Fruit fly (Drosophila melanogaster) whole organism, embryonic: Measurements from ENCODE around the gene CG3655.

Experiments used
- Aef1 ChIP-seq: fragments of 200-800 bp; sonication (Bioruptor generic); IDR thresholded peaks from 3 replicates; pipeline ENCODE4 v1.3.6; 2022; ENCODE audit warnings: missing biosample characterization, missing genetic modification characterization
- CG10431 ChIP-seq: fragments of 200-800 bp; sonication (Bioruptor generic); optimal IDR thresholded peaks from 3 replicates; lab custom pipeline; 2018; ENCODE audit warnings: missing biosample characterization, mild to moderate bottlenecking, missing genetic modification characterization
- CG10979 ChIP-seq: fragments of 200-800 bp; sonication (Bioruptor generic); optimal IDR thresholded peaks from 2 replicates; lab custom pipeline; 2018; ENCODE audit warnings: missing biosample characterization, mild to moderate bottlenecking, missing genetic modification characterization, moderate library complexity
- CG15479 ChIP-seq: fragments of 200-800 bp; sonication (Bioruptor generic); optimal IDR thresholded peaks from 3 replicates; lab custom pipeline; 2019; ENCODE audit warnings: missing biosample characterization, mild to moderate bottlenecking, missing genetic modification characterization, moderate library complexity
- CG17359 ChIP-seq: fragments of 200-800 bp; sonication (Bioruptor generic); optimal IDR thresholded peaks from 3 replicates; lab custom pipeline; 2018; ENCODE audit warnings: missing biosample characterization, mild to moderate bottlenecking, missing genetic modification characterization, moderate library complexity
- CG17361 ChIP-seq: fragments of 200-800 bp; sonication (Bioruptor generic); IDR thresholded peaks from 3 replicates; pipeline ENCODE4 v1.3.6; 2022; ENCODE audit warnings: missing biosample characterization, missing genetic modification characterization
- CG17385 ChIP-seq: fragments of 200-800 bp; sonication (Bioruptor generic); optimal IDR thresholded peaks from 3 replicates; lab custom pipeline; 2018; ENCODE audit warnings: missing biosample characterization, mild to moderate bottlenecking, missing genetic modification characterization
- CG17802 ChIP-seq: fragments of 200-800 bp; sonication (Bioruptor generic); optimal IDR thresholded peaks from 2 replicates; lab custom pipeline; 2018; ENCODE audit warnings: missing biosample characterization, mild to moderate bottlenecking, missing genetic modification characterization, moderate library complexity
- CG18011 ChIP-seq: fragments of 200-800 bp; sonication (Bioruptor generic); optimal IDR thresholded peaks from 2 replicates; lab custom pipeline; 2017; ENCODE audit warnings: missing biosample characterization, missing genetic modification characterization, mild to moderate bottlenecking, moderate library complexity, missing genotype
- CG18262 ChIP-seq: fragments of 200-800 bp; optimal IDR thresholded peaks from 3 replicates; lab custom pipeline; 2019; ENCODE audit warnings: missing biosample characterization, mild to moderate bottlenecking, missing genetic modification characterization, moderate library complexity
- CG18476 ChIP-seq: fragments of 200-800 bp; sonication (Bioruptor generic); optimal IDR thresholded peaks from 2 replicates; lab custom pipeline; 2016; ENCODE audit warnings: missing biosample characterization, mild to moderate bottlenecking, missing genetic modification characterization
- CG2202 ChIP-seq: fragments of 200-800 bp; sonication (Bioruptor generic); optimal IDR thresholded peaks from 2 replicates; lab custom pipeline; 2018; ENCODE audit warnings: missing biosample characterization, mild to moderate bottlenecking, missing genetic modification characterization
- CG2889 ChIP-seq: fragments of 200-800 bp; sonication (Bioruptor generic); IDR thresholded peaks from 3 replicates; pipeline ENCODE4 v1.3.6; 2022; ENCODE audit warnings: missing biosample characterization, missing genetic modification characterization
- CG30020 ChIP-seq: fragments of 200-800 bp; optimal IDR thresholded peaks from 2 replicates; lab custom pipeline; 2019; ENCODE audit warnings: missing biosample characterization, mild to moderate bottlenecking, missing genetic modification characterization, moderate library complexity
- CG32772 ChIP-seq: fragments of 200-800 bp; sonication (Bioruptor generic); IDR thresholded peaks from 2 replicates; pipeline ENCODE4 v1.3.6; 2022; ENCODE audit warnings: missing biosample characterization, missing genetic modification characterization
- CG3281 ChIP-seq: fragments of 200-800 bp; sonication (Bioruptor generic); optimal IDR thresholded peaks from 3 replicates; lab custom pipeline; 2017; ENCODE audit warnings: missing biosample characterization, mild to moderate bottlenecking, missing genetic modification characterization
- CG34422 ChIP-seq: fragments of 200-800 bp; sonication (Bioruptor generic); IDR thresholded peaks from 3 replicates; pipeline ENCODE4 v1.3.6; 2022; ENCODE audit warnings: missing biosample characterization, missing genetic modification characterization
- CG4820 ChIP-seq: fragments of 200-800 bp; sonication (Bioruptor generic); optimal IDR thresholded peaks from 3 replicates; lab custom pipeline; 2016; ENCODE audit warnings: missing biosample characterization, missing genetic modification characterization
- CG6254 ChIP-seq: fragments of 200-800 bp; sonication (Bioruptor generic); optimal IDR thresholded peaks from 3 replicates; lab custom pipeline; 2017; ENCODE audit warnings: mild to moderate bottlenecking, missing biosample characterization, missing genetic modification reagents, missing genetic modification characterization
- CG6689 ChIP-seq: fragments of 200-800 bp; sonication (Bioruptor generic); IDR thresholded peaks from 2 replicates; pipeline ENCODE4 v1.3.6; 2022; ENCODE audit warnings: missing biosample characterization, missing genetic modification characterization
- CG7357 ChIP-seq: fragments of 200-800 bp; sonication (Bioruptor generic); IDR thresholded peaks from 3 replicates; pipeline ENCODE4 v1.3.6; 2022; ENCODE audit warnings: missing biosample characterization, missing genetic modification characterization
- CG9876 ChIP-seq: fragments of 200-800 bp; sonication (Bioruptor generic); optimal IDR thresholded peaks from 2 replicates; lab custom pipeline; 2016; ENCODE audit warnings: missing biosample characterization, missing genetic modification characterization
- Dfd ChIP-seq, 2 experiments: fragments of >200 bp; optimal IDR thresholded peaks; 2 replicates each; lab custom pipeline; 2017; ENCODE audit warnings: missing biosample characterization in 2 of 2, missing genetic modification characterization in 2 of 2
- Doc3 ChIP-seq: fragments of 200-800 bp; sonication (Bioruptor generic); IDR thresholded peaks from 3 replicates; pipeline ENCODE4 v1.3.6; 2022; ENCODE audit warnings: missing biosample characterization, missing genetic modification characterization; ENCODE audit not compliant: partially characterized antibody
- ERR ChIP-seq: fragments of 200-800 bp; sonication (Bioruptor generic); optimal IDR thresholded peaks from 2 replicates; lab custom pipeline; 2016; ENCODE audit warnings: missing biosample characterization, missing genetic modification characterization
- Eip74EF ChIP-seq, 2 experiments: fragments of 200-800 bp in 1 of 2; fragments of >200 bp in 1 of 2; sonication (Bioruptor generic) in 1 of 2; optimal IDR thresholded peaks; 2 replicates each; lab custom pipeline; 2017 to 2019; ENCODE audit warnings: missing biosample characterization in 2 of 2, missing genetic modification characterization in 2 of 2, mild to moderate bottlenecking in 1 of 2, moderate library complexity in 1 of 2
- HLH54F ChIP-seq: fragments of 200-800 bp; sonication (Bioruptor generic); optimal IDR thresholded peaks from 3 replicates; lab custom pipeline; 2016; ENCODE audit warnings: missing biosample characterization, missing genetic modification characterization
- Hey ChIP-seq: fragments of 200-800 bp; sonication (Bioruptor generic); optimal IDR thresholded peaks from 3 replicates; lab custom pipeline; 2018; ENCODE audit warnings: missing biosample characterization, mild to moderate bottlenecking, missing genetic modification characterization
- HmgD ChIP-seq: fragments of 200-800 bp; sonication (Bioruptor generic); optimal IDR thresholded peaks from 3 replicates; lab custom pipeline; 2016; ENCODE audit warnings: missing biosample characterization, missing genetic modification characterization
- Lim3 ChIP-seq: fragments of 200-800 bp; sonication (Bioruptor generic); IDR thresholded peaks from 2 replicates; pipeline ENCODE4 v1.3.6; 2022; ENCODE audit warnings: missing biosample characterization, missing genetic modification characterization
- NC2α ChIP-seq: fragments of 200-800 bp; sonication (Bioruptor generic); optimal IDR thresholded peaks from 2 replicates; lab custom pipeline; 2016; ENCODE audit warnings: missing biosample characterization, missing genetic modification characterization
- Sin3A ChIP-seq: fragments of >200 bp; optimal IDR thresholded peaks from 2 replicates; lab custom pipeline; 2018
- Usf ChIP-seq: fragments of 200-800 bp; sonication (Bioruptor generic); optimal IDR thresholded peaks from 2 replicates; lab custom pipeline; 2017; ENCODE audit warnings: missing genotype, missing biosample characterization, missing genetic modification characterization
- az2 ChIP-seq: fragments of 200-800 bp; sonication (Bioruptor generic); optimal IDR thresholded peaks from 3 replicates; lab custom pipeline; 2016; ENCODE audit warnings: missing biosample characterization, missing genetic modification characterization
- bbx ChIP-seq: fragments of 200-800 bp; sonication (Bioruptor generic); IDR thresholded peaks from 2 replicates; pipeline ENCODE4 v1.3.6; 2022; ENCODE audit warnings: missing biosample characterization, missing genetic modification characterization; ENCODE audit not compliant: partially characterized antibody
- cwo ChIP-seq: fragments of 200-800 bp; sonication (Bioruptor generic); optimal IDR thresholded peaks from 3 replicates; lab custom pipeline; 2017; ENCODE audit warnings: missing biosample characterization, missing genetic modification characterization, mild to moderate bottlenecking, moderate library complexity, missing genetic modification reagents
- dan ChIP-seq: fragments of 200-800 bp; sonication (Bioruptor generic); IDR thresholded peaks from 2 replicates; pipeline ENCODE4 v1.3.6; 2022; ENCODE audit warnings: missing biosample characterization, missing genetic modification characterization
- disco-r ChIP-seq: fragments of 200-800 bp; sonication (Bioruptor generic); optimal IDR thresholded peaks from 2 replicates; lab custom pipeline; 2016; ENCODE audit warnings: missing biosample characterization, missing genetic modification characterization
- dpn ChIP-seq, 2 experiments: fragments of 200-800 bp; sonication (Bioruptor generic); optimal IDR thresholded peaks; 3 replicates each; lab custom pipeline; 2016; ENCODE audit warnings: missing biosample characterization in 2 of 2, missing genetic modification characterization in 2 of 2
- gcm2 ChIP-seq: fragments of 200-800 bp; sonication (Bioruptor generic); optimal IDR thresholded peaks from 2 replicates; lab custom pipeline; 2016; ENCODE audit warnings: missing biosample characterization, missing genetic modification characterization
- grn ChIP-seq: fragments of 200-800 bp; sonication (Bioruptor generic); optimal IDR thresholded peaks from 3 replicates; lab custom pipeline; 2017; ENCODE audit warnings: missing biosample characterization, missing genetic modification characterization
- ind ChIP-seq: fragments of 200-800 bp; sonication (Bioruptor generic); optimal IDR thresholded peaks from 3 replicates; lab custom pipeline; 2016; ENCODE audit warnings: missing biosample characterization, missing genetic modification characterization
- kay ChIP-seq: fragments of 200-800 bp; sonication (Bioruptor generic); optimal IDR thresholded peaks from 2 replicates; lab custom pipeline; 2016; ENCODE audit warnings: missing biosample characterization, missing genetic modification characterization
- phol ChIP-seq: fragments of 200-800 bp; sonication (Bioruptor generic); optimal IDR thresholded peaks from 3 replicates; lab custom pipeline; 2018; ENCODE audit warnings: missing biosample characterization, mild to moderate bottlenecking, missing genetic modification characterization, moderate library complexity
- ranshi ChIP-seq: fragments of 200-800 bp; sonication (Bioruptor generic); IDR thresholded peaks from 2 replicates; pipeline ENCODE4 v1.3.6; 2022; ENCODE audit warnings: missing biosample characterization, missing genetic modification characterization
- salm ChIP-seq: fragments of 200-800 bp; sonication (Bioruptor generic); optimal IDR thresholded peaks from 2 replicates; lab custom pipeline; 2018; ENCODE audit warnings: missing biosample characterization, mild to moderate bottlenecking, missing genetic modification characterization
- sima ChIP-seq: fragments of 200-800 bp; sonication (Bioruptor generic); optimal IDR thresholded peaks from 2 replicates; lab custom pipeline; 2016; ENCODE audit warnings: missing biosample characterization, missing genetic modification characterization
- unpg ChIP-seq: fragments of 200-800 bp; sonication (Bioruptor generic); optimal IDR thresholded peaks from 3 replicates; lab custom pipeline; 2018; ENCODE audit warnings: missing biosample characterization, mild to moderate bottlenecking, missing genetic modification characterization, moderate library complexity
- vfl ChIP-seq: fragments of 200-800 bp; sonication (Bioruptor generic); optimal IDR thresholded peaks from 2 replicates; lab custom pipeline; 2016; ENCODE audit warnings: missing biosample characterization, missing genetic modification characterization
- vvl ChIP-seq: fragments of 200-800 bp; sonication (Bioruptor generic); IDR thresholded peaks from 2 replicates; pipeline ENCODE4 v1.3.6; 2022; ENCODE audit warnings: missing biosample characterization, missing genetic modification characterization

The CG3655 gene

DNA sequence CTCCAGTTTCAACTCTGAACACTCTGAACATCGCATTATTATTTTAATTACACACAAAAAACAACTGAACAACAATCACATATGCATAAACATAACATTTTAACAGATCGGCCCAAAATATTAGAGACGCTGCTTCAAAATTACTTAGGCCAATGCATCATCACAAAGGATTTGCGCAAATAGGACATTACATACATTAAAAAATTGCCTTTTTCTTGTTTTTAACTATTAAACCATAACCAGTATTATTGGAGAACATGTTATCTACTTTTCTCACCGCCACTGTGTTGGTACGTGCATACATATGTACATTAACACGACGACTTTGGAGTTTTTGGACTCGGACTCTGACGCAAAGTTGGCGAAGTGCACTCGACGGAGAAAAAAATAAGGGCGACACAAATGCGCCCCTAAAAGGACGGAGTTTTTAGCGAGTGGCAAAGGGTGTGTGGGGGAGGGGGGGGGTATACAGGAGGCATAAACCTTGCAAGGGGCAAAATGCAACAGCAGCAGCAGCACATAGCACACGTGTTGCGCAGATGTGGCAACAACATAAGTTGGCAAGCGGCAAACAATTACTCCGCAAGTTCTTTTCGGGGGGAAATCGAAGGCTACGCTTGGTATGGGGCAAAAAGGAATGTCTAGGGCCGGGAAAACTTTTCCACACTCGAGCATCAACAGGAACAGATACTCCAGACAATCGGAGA is 5.0 kb downstream of the CG3655 start (continued):
- TF ChIP-seq CG15479 (GFP tag; lab: Kevin White, UChicago) (peak; percentile 3), ranshi (GFP tag; lab: Robert Waterston, UW) (peak; percentile 52), CG32772 (GFP tag; lab: Robert Waterston, UW) (peak; percentile 63), Hey (tag; lab: Kevin White, UChicago) (no peak), Eip74EF (GFP tag; optimal IDR thresholded peaks at IDR 0.05; lab: Kevin White, UChicago) (no peak), Lim3 (no peak), CG18262 (peak; percentile 84), HmgD (GFP tag; lab: Kevin White, UChicago) (no peak), Doc3 (no peak), CG3281 (GFP tag; lab: Kevin White, UChicago) (peak; percentile 4), bbx (no peak), dpn (GFP tag; optimal IDR thresholded peaks at IDR 0.05; lab: Kevin White, UChicago) (peak; percentile 44 to 68), CG6254 (peak; percentile 47), disco-r (peak; percentile 10), phol (tag; lab: Kevin White, UChicago) (peak; percentile 73), HLH54F (GFP tag; lab: Kevin White, UChicago) (peak; percentile 21), az2 (GFP tag; lab: Kevin White, UChicago) (peak; percentile 71), sima (GFP tag; lab: Kevin White, UChicago) (no peak), dan (GFP tag; lab: Robert Waterston, UW) (no peak), CG7357 (GFP tag; lab: Robert Waterston, UW) (peak; percentile 10; the same call in 1 of the 3 replicates), CG17385 (GFP tag; lab: Kevin White, UChicago) (peak; percentile 55), cwo (peak; percentile 8), vvl (GFP tag; lab: Robert Waterston, UW) (peak; percentile 85), Dfd (GFP tag; optimal IDR thresholded peaks at IDR 0.05; lab: Kevin White, UChicago) (no peak), CG34422 (GFP tag; lab: Robert Waterston, UW) (peak; percentile 69; the same call in 2 of the 3 replicates), salm (peak; percentile 15), CG10979 (peak; percentile 75), kay (GFP tag; lab: Kevin White, UChicago) (no peak), CG17361 (GFP tag; lab: Robert Waterston, UW) (peak; percentile 61), CG30020 (no peak), CG18476 (no peak), CG2202 (tag; lab: Kevin White, UChicago) (peak; percentile 49), unpg (GFP tag; lab: Kevin White, UChicago) (peak; percentile 83), NC2α (GFP tag; lab: Kevin White, UChicago) (no peak), Usf (GFP tag; lab: Kevin White, UChicago) (no peak), ERR (GFP tag; lab: Kevin White, UChicago) (no peak), ind (GFP tag; lab: Kevin White, UChicago) (peak; percentile 46), CG18011 (GFP tag; lab: Kevin White, UChicago) (peak; percentile 7), gcm2 (GFP tag; lab: Kevin White, UChicago) (peak; percentile 48), vfl (GFP tag; lab: Kevin White, UChicago) (no peak), grn (GFP tag; lab: Kevin White, UChicago) (no peak), CG2889 (no peak), Sin3A (lab: Kevin White, UChicago) (no peak), CG4820 (peak; percentile 62), CG17359 (tag; lab: Kevin White, UChicago) (peak; percentile 78), CG10431 (GFP tag; lab: Kevin White, UChicago) (no peak), CG17802 (tag; lab: Kevin White, UChicago) (peak; percentile 10), CG9876 (GFP tag; lab: Kevin White, UChicago) (peak; percentile 5), Aef1 (no peak), CG6689 (GFP tag; lab: Robert Waterston, UW) (peak; percentile 75)
